Worm (Caenorhabditis elegans) whole organism, L4 larva: Measurements from ENCODE around the gene T08G2.2.

Source experiments
- F10B5.3 ChIP-seq: sonication (generic microtip); optimal IDR thresholded peaks from 2 replicates; lab custom pipeline; 2016; ENCODE audit warnings: mild to moderate bottlenecking, missing genetic modification characterization, missing compliant biosample characterization
- F37D6.2 ChIP-seq: sonication (generic microtip); optimal IDR thresholded peaks from 2 replicates; lab custom pipeline; 2016; ENCODE audit warnings: mild to moderate bottlenecking, missing genetic modification characterization, missing compliant biosample characterization
- F49E8.2 ChIP-seq: sonication (generic microtip); optimal IDR thresholded peaks from 2 replicates; lab custom pipeline; 2016; ENCODE audit warnings: missing compliant biosample characterization, mild to moderate bottlenecking, missing genetic modification characterization, borderline replicate concordance
- T26A8.4 ChIP-seq: fragments of 200-800 bp; sonication (Bioruptor generic); IDR thresholded peaks from 2 replicates; pipeline ENCODE4 v1.3.6; 2022; ENCODE audit warnings: missing genetic modification characterization, missing compliant biosample characterization
- Y5F2A.4 ChIP-seq: fragments of 200-800 bp; sonication (Bioruptor generic); optimal IDR thresholded peaks from 2 replicates; lab custom pipeline; 2018; ENCODE audit warnings: mild to moderate bottlenecking, missing genetic modification characterization, missing compliant biosample characterization
- ZK546.5 ChIP-seq, 2 experiments: sonication (generic microtip); optimal IDR thresholded peaks; 2 replicates each; lab custom pipeline; 2017; ENCODE audit warnings: missing biosample characterization in 2 of 2, missing genetic modification characterization in 2 of 2
- aha-1 ChIP-seq: fragments of 150-350 bp; peaks from one replicate; lab custom pipeline; 2014; ENCODE audit warnings: missing biosample characterization, missing genetic modification characterization
- aly-2 ChIP-seq: sonication (generic microtip); optimal IDR thresholded peaks from 2 replicates; lab custom pipeline; 2018; ENCODE audit warnings: missing biosample characterization, missing genetic modification characterization
- ama-1 ChIP-seq: fragments of 150-350 bp; optimal IDR thresholded peaks from 2 replicates; lab custom pipeline; 2014; ENCODE audit warnings: inconsistent platforms, mixed read lengths
- arid-1 ChIP-seq: fragments of 200-800 bp; sonication (Bioruptor generic); conservative IDR thresholded peaks from 2 replicates; pipeline ENCODE4 v1.3.6; 2022; ENCODE audit warnings: missing genetic modification reagents, missing genetic modification characterization, missing compliant biosample characterization
- ceh-20 ChIP-seq: fragments of 200-800 bp; sonication (Bioruptor generic); IDR thresholded peaks from 2 replicates; pipeline ENCODE4 v1.3.6; 2022; ENCODE audit warnings: missing genetic modification reagents, missing genetic modification characterization, missing compliant biosample characterization
- ceh-32 ChIP-seq: sonication (generic microtip); optimal IDR thresholded peaks from 2 replicates; lab custom pipeline; 2016; ENCODE audit warnings: mild to moderate bottlenecking, missing genetic modification characterization, missing compliant biosample characterization; ENCODE audit not compliant: poor library complexity
- ceh-62 ChIP-seq: sonication (generic microtip); optimal IDR thresholded peaks from 2 replicates; lab custom pipeline; 2017; ENCODE audit warnings: missing biosample characterization, missing genetic modification characterization
- ctbp-1 ChIP-seq: fragments of 200-800 bp; sonication (Bioruptor generic); IDR thresholded peaks from 2 replicates; pipeline ENCODE4 v1.3.6; 2022; ENCODE audit warnings: missing genetic modification reagents, missing genetic modification characterization, missing compliant biosample characterization
- daf-16 ChIP-seq, 3 experiments: sonication (generic microtip); optimal IDR thresholded peaks; 2 replicates each; lab custom pipeline; 2016 to 2017; ENCODE audit warnings: missing genetic modification characterization in 3 of 3, missing genetic modification reagents in 3 of 3, mild to moderate bottlenecking in 2 of 3, missing compliant biosample characterization in 2 of 3, missing biosample characterization in 1 of 3, moderate library complexity in 1 of 3
- dmd-6 ChIP-seq: fragments of 200-800 bp; sonication (Bioruptor generic); IDR thresholded peaks from 2 replicates; pipeline ENCODE4 v1.3.6; 2022; ENCODE audit warnings: missing genetic modification reagents, missing genetic modification characterization, missing compliant biosample characterization
- dmd-8 ChIP-seq: fragments of 200-800 bp; sonication (Bioruptor generic); IDR thresholded peaks from 2 replicates; pipeline ENCODE4 v1.3.6; 2022; ENCODE audit warnings: missing genetic modification characterization, missing compliant biosample characterization
- dve-1 ChIP-seq: sonication (generic microtip); optimal IDR thresholded peaks from 2 replicates; lab custom pipeline; 2017; ENCODE audit warnings: antibody characterized with exemption, mild to moderate bottlenecking, missing genetic modification characterization, missing compliant biosample characterization; ENCODE audit not compliant: insufficient read depth
- fkh-10 ChIP-seq: fragments of 150-350 bp; optimal IDR thresholded peaks from 2 replicates; lab custom pipeline; 2014; ENCODE audit warnings: missing biosample characterization, missing genetic modification reagents, missing genetic modification characterization
- fos-1 ChIP-seq: fragments of 150-350 bp; optimal IDR thresholded peaks from 2 replicates; lab custom pipeline; 2014; ENCODE audit warnings: missing biosample characterization, missing genetic modification characterization
- hlh-11 ChIP-seq: fragments of 200-800 bp; sonication (Bioruptor generic); optimal IDR thresholded peaks from 2 replicates; lab custom pipeline; 2018; ENCODE audit warnings: mild to moderate bottlenecking, missing genetic modification characterization, missing compliant biosample characterization
- hlh-30 ChIP-seq: sonication (generic microtip); optimal IDR thresholded peaks from 2 replicates; lab custom pipeline; 2017; ENCODE audit warnings: antibody characterized with exemption, mild to moderate bottlenecking, missing genetic modification characterization, missing compliant biosample characterization; ENCODE audit not compliant: insufficient read depth
- jun-1 ChIP-seq: fragments of 150-350 bp; optimal IDR thresholded peaks from 2 replicates; lab custom pipeline; 2014; ENCODE audit warnings: missing biosample characterization, missing genetic modification reagents, missing genetic modification characterization
- lin-29 ChIP-seq: fragments of 200-800 bp; sonication (Bioruptor generic); IDR thresholded peaks from 2 replicates; pipeline ENCODE4 v1.3.6; 2022; ENCODE audit warnings: missing genetic modification reagents, missing genetic modification characterization, missing compliant biosample characterization
- lsy-2 ChIP-seq, 2 experiments: fragments of 150-350 bp in 1 of 2; sonication (generic microtip) in 1 of 2; optimal IDR thresholded peaks; 2 replicates each; lab custom pipeline; 2014 to 2017; ENCODE audit warnings: missing biosample characterization in 2 of 2, missing genetic modification characterization in 2 of 2
- mdl-1 ChIP-seq, 2 experiments: fragments of 150-350 bp in 1 of 2; sonication (generic microtip) in 1 of 2; optimal IDR thresholded peaks; 2 replicates each; lab custom pipeline; 2014 to 2017; ENCODE audit warnings: missing biosample characterization in 2 of 2, missing genetic modification characterization in 2 of 2
- mep-1 ChIP-seq: fragments of 150-350 bp; sonication (generic microtip); optimal IDR thresholded peaks from 3 replicates; lab custom pipeline; 2014; ENCODE audit warnings: missing biosample characterization, missing genetic modification characterization
- mes-2 ChIP-seq: sonication (generic microtip); optimal IDR thresholded peaks from 2 replicates; lab custom pipeline; 2016; ENCODE audit warnings: missing genotype, mild to moderate bottlenecking, missing genetic modification characterization, missing compliant biosample characterization; ENCODE audit not compliant: poor library complexity, severe bottlenecking
- mxl-2 ChIP-seq: fragments of 200-800 bp; sonication (Bioruptor generic); conservative IDR thresholded peaks from 2 replicates; pipeline ENCODE4 v1.3.6; 2022; ENCODE audit warnings: missing genetic modification reagents, missing genetic modification characterization, missing compliant biosample characterization
- mxl-3 ChIP-seq: fragments of 200-800 bp; sonication (Bioruptor generic); optimal IDR thresholded peaks from 2 replicates; lab custom pipeline; 2018; ENCODE audit warnings: mild to moderate bottlenecking, missing genetic modification characterization, missing compliant biosample characterization
- nhr-28 ChIP-seq: fragments of 150-350 bp; optimal IDR thresholded peaks from 2 replicates; lab custom pipeline; 2014; ENCODE audit warnings: missing biosample characterization, missing genetic modification characterization
- nhr-48 ChIP-seq: sonication (generic microtip); optimal IDR thresholded peaks from 2 replicates; lab custom pipeline; 2016; ENCODE audit warnings: mild to moderate bottlenecking, missing genetic modification characterization, missing compliant biosample characterization
- nhr-6 ChIP-seq: fragments of 150-350 bp; optimal IDR thresholded peaks from 2 replicates; lab custom pipeline; 2014; ENCODE audit warnings: missing biosample characterization, missing genetic modification characterization
- nhr-77 ChIP-seq: fragments of 150-350 bp; optimal IDR thresholded peaks from 2 replicates; lab custom pipeline; 2014; ENCODE audit warnings: missing biosample characterization, missing genetic modification characterization
- pqm-1 ChIP-seq: sonication (generic microtip); optimal IDR thresholded peaks from 2 replicates; lab custom pipeline; 2017; ENCODE audit warnings: missing biosample characterization, missing genetic modification characterization
- rbr-2 ChIP-seq: sonication (generic microtip); optimal IDR thresholded peaks from 2 replicates; lab custom pipeline; 2016; ENCODE audit warnings: missing genotype, missing genetic modification characterization, missing compliant biosample characterization
- skn-1 ChIP-seq: fragments of 150-350 bp; optimal IDR thresholded peaks from 2 replicates; lab custom pipeline; 2014; ENCODE audit warnings: missing biosample characterization, missing genetic modification characterization
- snpc-1.2 ChIP-seq: fragments of 200-800 bp; sonication (Bioruptor generic); IDR thresholded peaks from 2 replicates; pipeline ENCODE4 v1.3.6; 2022; ENCODE audit warnings: missing genetic modification reagents, missing genetic modification characterization, missing compliant biosample characterization
- unc-62 ChIP-seq, 3 experiments: fragments of 150-350 bp in 1 of 3; sonication (generic microtip); optimal IDR thresholded peaks in 2 of 3; peaks in 1 of 3; 1 replicate in 1 of 3; 2 replicates in 2 of 3; lab custom pipeline; 2014 to 2017; ENCODE audit warnings: missing biosample characterization in 3 of 3, missing genetic modification characterization in 3 of 3, missing genetic modification reagents in 3 of 3, missing genotype in 1 of 3
- zip-2 ChIP-seq: fragments of 150-350 bp; optimal IDR thresholded peaks from 2 replicates; lab custom pipeline; 2014; ENCODE audit warnings: missing biosample characterization, missing genetic modification characterization

Gene T08G2.2

DNA sequence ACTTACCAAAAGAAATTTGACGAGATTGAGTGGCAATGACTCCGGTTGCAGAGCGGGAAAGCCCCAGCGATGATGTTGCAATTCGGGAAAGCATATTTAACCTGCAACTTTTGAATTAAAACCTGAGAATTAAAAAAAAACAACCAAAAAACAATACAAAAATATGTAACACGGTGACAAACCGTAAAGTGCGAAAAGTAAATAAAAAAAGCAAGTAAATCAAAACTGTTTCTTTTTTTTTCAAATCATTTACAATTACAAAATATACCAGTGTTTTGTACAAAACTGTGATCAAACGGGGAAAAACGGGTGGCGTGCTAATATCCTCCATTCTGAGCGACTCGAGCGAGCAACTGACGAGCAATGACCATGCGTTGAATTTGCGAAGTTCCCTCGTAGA lies 5.6 kb upstream of the T08G2.2 start, which contains the start of gene acdh-10:
acdh-10 (minus strand) TSS at position 101 of the 400 bp plus-strand sequence.
- TF ChIP-seq ama-1 (peak; percentile 23), ctbp-1 (GFP tag; lab: Robert Waterston, UW) (no peak), fkh-10 (no peak), daf-16 (GFP tag; optimal IDR thresholded peaks at IDR 0.05; lab: Kevin White, UChicago) (no peak), daf-16 (tag; optimal IDR thresholded peaks at IDR 0.05; lab: Kevin White, UChicago) (peak; percentile 3), pqm-1 (tag; lab: Kevin White, UChicago) (no peak)
- TF ChIP-seq, all 104 proteins: peak for 2

DNA sequence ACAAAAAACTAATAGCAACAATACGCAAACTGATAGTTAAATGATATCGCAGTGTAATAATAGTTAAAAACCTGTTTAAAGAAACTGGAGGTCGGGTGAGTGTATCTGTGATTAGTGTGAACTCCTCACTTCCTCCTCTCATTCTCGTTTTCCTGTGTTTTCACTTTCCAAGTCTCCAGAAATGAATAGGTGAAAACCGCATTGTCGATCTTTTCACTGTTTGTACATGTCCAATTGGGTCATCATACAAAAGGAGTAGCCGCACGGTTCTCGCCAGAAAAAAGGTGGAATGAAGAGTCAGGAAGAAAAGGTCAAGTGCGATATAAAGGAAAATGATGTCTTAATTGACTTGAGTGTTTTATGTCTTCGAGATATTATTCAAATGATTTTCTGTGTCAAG lies 2.3 kb upstream of the T08G2.2 start:
- TF ChIP-seq zip-2 (tag; lab: Kevin White, UChicago) = no peak
- TF ChIP-seq F49E8.2 = no peak
- TF ChIP-seq ZK546.5 (tag; optimal IDR thresholded peaks at IDR 0.05; lab: Kevin White, UChicago) = no peak
- TF ChIP-seq Y5F2A.4 (GFP tag; lab: Kevin White, UChicago) = no peak
- no peak for TF ChIP-seq aly-2 (tag; lab: Kevin White, UChicago)
- no peak for TF ChIP-seq nhr-6 (tag; lab: Kevin White, UChicago)
- no peak for TF ChIP-seq ceh-62 (tag; lab: Kevin White, UChicago)
- TF ChIP-seq mes-2 (tag; lab: Kevin White, UChicago) = no peak
- TF ChIP-seq lin-29 (GFP tag; lab: Robert Waterston, UW) = no peak
- TF ChIP-seq mdl-1 (tag; optimal IDR thresholded peaks at IDR 0.05; lab: Kevin White, UChicago) = no peak
- no peak for TF ChIP-seq pqm-1 (tag; lab: Kevin White, UChicago)
- TF ChIP-seq jun-1 (tag; lab: Kevin White, UChicago) = no peak
- no peak for TF ChIP-seq hlh-11 (tag; lab: Kevin White, UChicago)
- TF ChIP-seq nhr-48 (tag; lab: Kevin White, UChicago) = no peak

DNA sequence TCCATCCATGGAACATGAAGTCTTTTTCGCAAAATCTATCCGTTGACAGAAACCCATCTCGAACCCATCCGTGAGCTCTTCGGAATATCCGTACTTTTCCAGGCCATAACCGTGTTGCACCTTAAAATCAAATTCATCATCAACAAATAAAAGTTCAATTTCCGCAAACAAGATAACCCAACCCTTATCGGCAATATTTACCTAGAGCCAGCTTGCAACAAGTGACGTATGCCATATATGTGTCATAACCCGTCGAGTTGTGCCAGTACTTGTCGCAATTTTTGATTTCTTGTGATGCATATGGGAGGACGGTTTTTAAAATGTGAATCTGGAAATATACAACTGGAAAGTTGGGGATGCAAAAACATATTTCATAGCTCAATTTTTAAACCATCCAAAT lies 3.3 kb downstream of the T08G2.2 start:
- peak; percentile 26 for TF ChIP-seq nhr-28 (tag; lab: Kevin White, UChicago)
- no peak for TF ChIP-seq mxl-3
- TF ChIP-seq hlh-11 (tag; lab: Kevin White, UChicago) = peak; percentile 29
- TF ChIP-seq pqm-1 (tag; lab: Kevin White, UChicago) = peak; percentile 60
- TF ChIP-seq dve-1 (tag; lab: Kevin White, UChicago) = peak; percentile 21
- no peak for TF ChIP-seq daf-16 (GFP tag; optimal IDR thresholded peaks at IDR 0.05; lab: Kevin White, UChicago)
- TF ChIP-seq daf-16 (tag; optimal IDR thresholded peaks at IDR 0.05; lab: Kevin White, UChicago) = peak; percentile 95
- no peak for TF ChIP-seq F37D6.2 (tag; lab: Kevin White, UChicago)
- peak; percentile 51 for TF ChIP-seq dmd-6 (GFP tag; lab: Robert Waterston, UW)
- TF ChIP-seq, all 104 proteins: peak for 6

DNA sequence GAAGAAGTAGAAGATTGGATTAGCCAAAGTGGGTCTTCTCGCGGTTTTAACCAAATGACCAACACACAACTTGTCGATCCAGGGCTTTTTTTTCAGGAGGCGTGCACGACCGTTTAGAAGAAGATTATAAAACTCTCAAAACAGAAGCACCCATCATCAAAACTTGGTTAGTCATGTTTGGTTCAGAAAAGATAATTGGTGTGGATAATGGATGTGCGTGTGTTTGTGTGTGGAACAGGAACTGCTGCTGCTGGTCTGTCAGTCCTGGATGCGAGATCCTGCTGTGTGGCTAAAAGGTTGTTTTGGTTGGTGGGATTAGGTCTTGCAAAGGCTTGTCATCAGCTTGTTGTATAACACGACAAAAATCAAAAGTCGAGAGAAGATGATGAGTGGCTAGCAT lies 5.8 kb downstream of the T08G2.2 start:
- TF ChIP-seq unc-62 (GFP tag; optimal IDR thresholded peaks at IDR 0.05 in 1 of 2; lab: Kevin White, UChicago) (peak in 1 of 2 experiments; percentile 94), unc-62 (tag; optimal IDR thresholded peaks at IDR 0.05; lab: Kevin White, UChicago) (no peak), ceh-20 (no peak), skn-1 (tag; lab: Kevin White, UChicago) (no peak), fos-1 (tag; lab: Kevin White, UChicago) (no peak), lsy-2 (tag; optimal IDR thresholded peaks at IDR 0.05; lab: Kevin White, UChicago) (no peak)

DNA sequence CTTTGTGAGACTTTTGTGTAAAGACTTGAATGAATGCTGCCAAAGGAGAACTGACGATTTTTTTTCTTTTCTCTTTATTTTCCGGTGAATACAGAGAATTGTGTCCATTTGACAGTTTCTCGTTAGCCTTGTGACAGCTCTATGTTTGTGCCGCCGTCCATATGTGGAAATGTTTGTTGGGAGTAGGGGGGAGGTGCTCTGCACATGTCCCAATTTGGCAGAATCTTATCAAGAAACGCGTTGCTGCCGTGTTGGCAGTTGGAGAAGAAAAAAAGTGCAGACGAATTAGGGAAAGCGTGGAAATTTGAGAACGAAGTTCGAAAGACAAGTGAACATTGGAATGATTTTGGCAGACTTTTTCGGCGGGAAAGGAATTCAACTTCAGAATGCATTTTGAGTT lies 11.3 kb downstream of the T08G2.2 start:
- TF ChIP-seq lin-29 (GFP tag; lab: Robert Waterston, UW) (no peak), arid-1 (GFP tag; lab: Robert Waterston, UW) (0 out of 2 replicates have a peak, but pooled peaks have one; percentile 8), pqm-1 (tag; lab: Kevin White, UChicago) (peak; percentile 21), hlh-30 (tag; lab: Kevin White, UChicago) (peak; percentile 34), mdl-1 (tag; optimal IDR thresholded peaks at IDR 0.05; lab: Kevin White, UChicago) (peak in 1 of 2 experiments; percentile 37), ceh-32 (tag; lab: Kevin White, UChicago) (no peak), dve-1 (tag; lab: Kevin White, UChicago) (peak; percentile 57), aha-1 (peak; percentile 56), daf-16 (GFP tag; optimal IDR thresholded peaks at IDR 0.05; lab: Kevin White, UChicago) (no peak), daf-16 (tag; optimal IDR thresholded peaks at IDR 0.05; lab: Kevin White, UChicago) (peak; percentile 68), nhr-77 (tag; lab: Kevin White, UChicago) (peak; percentile 0), mep-1 (tag; lab: Kevin White, UChicago) (peak; percentile 18), nhr-28 (tag; lab: Kevin White, UChicago) (peak; percentile 68), rbr-2 (tag; lab: Kevin White, UChicago) (no peak), dmd-8 (no peak), snpc-1.2 (GFP tag; lab: Robert Waterston, UW) (no peak), mxl-2 (GFP tag; lab: Robert Waterston, UW) (no peak), mxl-3 (peak; percentile 73), lsy-2 (tag; optimal IDR thresholded peaks at IDR 0.05; lab: Kevin White, UChicago) (no peak), dmd-6 (GFP tag; lab: Robert Waterston, UW) (peak; percentile 88), T26A8.4 (GFP tag; lab: Robert Waterston, UW) (0 out of 2 replicates have a peak, but pooled peaks have one; percentile 11), F10B5.3 (tag; lab: Kevin White, UChicago) (no peak), hlh-11 (tag; lab: Kevin White, UChicago) (peak; percentile 89), zip-2 (tag; lab: Kevin White, UChicago) (no peak)
- TF ChIP-seq, all 104 proteins: peak for 14
